Worm (Caenorhabditis elegans) whole organism, midembryonic: ENCODE measurements around the gene F13E6.1.

Source experiments
- cog-1 ChIP-seq: sonication (generic microtip); optimal IDR thresholded peaks from 2 replicates; lab custom pipeline; 2016; ENCODE audit warnings: missing genetic modification characterization, missing compliant biosample characterization
- flt-1 ChIP-seq: fragments of 200-800 bp; sonication (Bioruptor generic); IDR thresholded peaks from 2 replicates; pipeline ENCODE4 v1.3.6; 2022; ENCODE audit warnings: missing genetic modification characterization, missing compliant biosample characterization
- ztf-23 ChIP-seq: fragments of 200-800 bp; sonication (Bioruptor generic); IDR thresholded peaks from 2 replicates; pipeline ENCODE4 v1.3.6; 2022; ENCODE audit warnings: missing genetic modification reagents, missing genetic modification characterization, missing compliant biosample characterization

ce11 chrX:10691232-10691631, 14.3 kb upstream of the F13E6.1 start:
- TF ChIP-seq flt-1: no peak
- no peak for TF ChIP-seq cog-1
- TF ChIP-seq ztf-23 (GFP tag; lab: Robert Waterston, UW): no peak
